Fruit fly (Drosophila melanogaster): ENCODE data around the gene Lk6.

The Lk6 gene

DNA sequence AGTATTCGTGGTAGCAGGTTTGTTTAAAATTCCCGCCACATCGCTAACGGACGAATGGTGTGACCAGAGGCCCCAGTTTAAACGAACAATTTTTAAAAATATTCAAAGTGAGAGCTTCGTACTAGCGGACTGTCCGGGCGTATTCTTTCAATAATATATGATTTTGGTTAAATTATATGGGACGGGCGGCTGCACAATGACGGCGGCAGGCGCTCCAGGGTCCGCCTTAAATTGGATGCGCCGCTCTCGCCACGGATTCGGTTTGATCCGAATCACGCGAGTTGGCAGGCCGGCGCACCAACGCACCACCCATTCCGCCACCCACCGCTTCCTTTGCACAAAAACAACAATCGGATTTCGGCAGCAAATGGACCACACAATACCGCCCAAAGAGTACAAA, 28.9 kb downstream of the Lk6 start, which contains the start of gene CG14721 (continued):
- no peak for TF ChIP-seq CG2129 (GFP tag; IDR thresholded peaks at IDR 0.05; ENCODE audit: partially characterized antibody)
- peak; percentile 28 for TF ChIP-seq CG1647 (GFP tag; optimal IDR thresholded peaks at IDR 0.05)
- no peak for TF ChIP-seq Poxn (GFP tag; IDR thresholded peaks at IDR 0.05)
- peak; percentile 34 for TF ChIP-seq CG13775 (GFP tag; optimal IDR thresholded peaks at IDR 0.05)
- TF ChIP-seq ab (GFP tag; optimal IDR thresholded peaks at IDR 0.05), result no peak
- TF ChIP-seq exex (tag; optimal IDR thresholded peaks at IDR 0.05), result no peak
- no peak for TF ChIP-seq Drgx (GFP tag; IDR thresholded peaks at IDR 0.05)
- no peak for TF ChIP-seq CG11504 (tag; optimal IDR thresholded peaks at IDR 0.05)
- TF ChIP-seq inv (GFP tag; IDR thresholded peaks at IDR 0.05; ENCODE audit: partially characterized antibody), result peak; percentile 23; the same call in 1 of the 2 replicates
- TF ChIP-seq Chrac-16 (GFP tag; optimal IDR thresholded peaks at IDR 0.05), result peak; percentile 23
- TF ChIP-seq en (GFP tag; optimal IDR thresholded peaks at IDR 0.05), result no peak
- TF ChIP-seq cwo (GFP tag; optimal IDR thresholded peaks at IDR 0.05), result no peak
- TF ChIP-seq CG7372 (GFP tag; IDR thresholded peaks at IDR 0.05), result no peak
- no peak for TF ChIP-seq ro (GFP tag; IDR thresholded peaks at IDR 0.05)
- peak; percentile 17 for TF ChIP-seq CG33213 (GFP tag; optimal IDR thresholded peaks at IDR 0.05)
- no peak for TF ChIP-seq CG42726 (GFP tag; IDR thresholded peaks at IDR 0.05; ENCODE audit: partially characterized antibody)
- TF ChIP-seq NC2β (GFP tag; optimal IDR thresholded peaks at IDR 0.05), result peak; percentile 18
- TF ChIP-seq Lim3 (GFP tag; IDR thresholded peaks at IDR 0.05), result no peak
- TF ChIP-seq CG4820 (GFP tag; optimal IDR thresholded peaks at IDR 0.05), result no peak
- peak; percentile 33 for TF ChIP-seq pum (GFP tag; optimal IDR thresholded peaks at IDR 0.05)
- no peak for TF ChIP-seq CG17802 (tag; optimal IDR thresholded peaks at IDR 0.05)
- no peak for TF ChIP-seq NK7.1 (GFP tag; optimal IDR thresholded peaks at IDR 0.05)
- peak; percentile 57 for TF ChIP-seq Lhr (GFP tag; optimal IDR thresholded peaks at IDR 0.05)
- no peak for TF ChIP-seq CG2875 (GFP tag; optimal IDR thresholded peaks at IDR 0.05)
- peak in 1 of 2 experiments; percentile 38 for TF ChIP-seq Pdp1 (GFP tag; optimal IDR thresholded peaks at IDR 0.05)
- TF ChIP-seq CG12104 (GFP tag; optimal IDR thresholded peaks at IDR 0.05), result no peak
- no peak for TF ChIP-seq CG13424 (tag; optimal IDR thresholded peaks at IDR 0.05)
- TF ChIP-seq CG10209 (GFP tag; optimal IDR thresholded peaks at IDR 0.05), result no peak
- peak; percentile 90 for TF ChIP-seq Dp (GFP tag; optimal IDR thresholded peaks at IDR 0.05)
- TF ChIP-seq p53 (GFP tag; optimal IDR thresholded peaks at IDR 0.05), result peak; percentile 3
- no peak for TF ChIP-seq Mad (GFP tag; optimal IDR thresholded peaks at IDR 0.05)
- TF ChIP-seq CG3847 (GFP tag; IDR thresholded peaks at IDR 0.05), result peak; percentile 66
- TF ChIP-seq CG5180 (GFP tag; optimal IDR thresholded peaks at IDR 0.05), result no peak
- peak; percentile 54 for TF ChIP-seq Aef1 (GFP tag; IDR thresholded peaks at IDR 0.05)
- TF ChIP-seq bbx (GFP tag; IDR thresholded peaks at IDR 0.05; ENCODE audit: partially characterized antibody), result peak; percentile 22; the same call in 1 of the 2 replicates
- TF ChIP-seq CG11695 (GFP tag; IDR thresholded peaks at IDR 0.05), result 0 out of 3 replicates have a peak, but pooled peaks have one; percentile 32
- TF ChIP-seq CG11560 (tag; IDR thresholded peaks at IDR 0.05), result peak; percentile 45; the same call in 1 of the 3 replicates
- no peak for TF ChIP-seq disco-r (GFP tag; optimal IDR thresholded peaks at IDR 0.05)
- TF ChIP-seq fd96Cb (tag; optimal IDR thresholded peaks at IDR 0.05), result no peak
- TF ChIP-seq bab2 (GFP tag; optimal IDR thresholded peaks at IDR 0.05), result peak; percentile 46
- TF ChIP-seq Nf-YC (tag; optimal IDR thresholded peaks at IDR 0.05), result no peak
- TF ChIP-seq PHDP (tag; optimal IDR thresholded peaks at IDR 0.05), result no peak
- no peak for TF ChIP-seq pb (GFP tag; optimal IDR thresholded peaks at IDR 0.05)
- TF ChIP-seq slp2 (GFP tag; optimal IDR thresholded peaks at IDR 0.05), result no peak
- peak; percentile 51 for TF ChIP-seq dm (GFP tag; optimal IDR thresholded peaks at IDR 0.05)
- TF ChIP-seq tin (GFP tag; optimal IDR thresholded peaks at IDR 0.05), result peak; percentile 10
- no peak for TF ChIP-seq CG8359 (GFP tag; optimal IDR thresholded peaks at IDR 0.05; ENCODE audit: borderline replicate concordance)
- no peak for TF ChIP-seq Meics (GFP tag; optimal IDR thresholded peaks at IDR 0.05)
- TF ChIP-seq hbn (GFP tag; IDR thresholded peaks at IDR 0.05; ENCODE audit: partially characterized antibody), result no peak
- TF ChIP-seq az2 (GFP tag; optimal IDR thresholded peaks at IDR 0.05), result peak; percentile 19
- no peak for TF ChIP-seq CG15479 (GFP tag; optimal IDR thresholded peaks at IDR 0.05)
